Worm (Caenorhabditis elegans) whole organism, late embryonic: Measurements from ENCODE around the gene C45G9.4.

ENCODE experiments used
- ama-1 ChIP-seq: fragments of 150-350 bp; optimal IDR thresholded peaks from 2 replicates; lab custom pipeline; 2014
- ceh-48 ChIP-seq: sonication (generic microtip); optimal IDR thresholded peaks from 2 replicates; lab custom pipeline; 2016; ENCODE audit warnings: missing genetic modification characterization, inconsistent platforms, missing compliant biosample characterization
- fkh-10 ChIP-seq: fragments of 150-350 bp; optimal IDR thresholded peaks from 2 replicates; lab custom pipeline; 2014; ENCODE audit warnings: missing biosample characterization, missing genetic modification reagents, missing genetic modification characterization
- nhr-11 ChIP-seq: fragments of 150-350 bp; optimal IDR thresholded peaks from 2 replicates; lab custom pipeline; 2014; ENCODE audit warnings: missing biosample characterization, missing genetic modification characterization
- zip-5 ChIP-seq: sonication (generic microtip); optimal IDR thresholded peaks from 2 replicates; lab custom pipeline; 2016; ENCODE audit warnings: missing genetic modification characterization, missing compliant biosample characterization

DNA sequence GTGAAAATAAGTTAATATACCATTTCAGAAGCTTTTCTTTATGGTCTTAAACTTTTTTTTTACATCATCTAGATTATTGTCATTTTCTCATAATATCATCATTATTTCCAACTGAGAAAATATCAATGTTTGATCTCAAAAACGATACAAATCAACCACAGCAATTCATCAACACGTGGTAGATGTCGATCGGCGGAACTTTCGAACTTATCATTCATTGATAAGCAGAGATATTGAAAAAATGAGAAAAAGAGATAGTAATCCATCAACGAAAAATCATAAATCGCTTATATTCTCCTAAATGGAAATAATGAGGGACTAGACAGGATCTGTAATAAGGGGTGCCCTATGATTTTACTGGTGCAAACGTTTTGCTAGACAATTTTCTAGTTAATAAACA is 34.2 kb downstream of the C45G9.4 start:
- no peak for TF ChIP-seq ama-1
- TF ChIP-seq ceh-48 (tag; lab: Kevin White, UChicago), result no peak
- TF ChIP-seq nhr-11, result no peak
- no peak for TF ChIP-seq zip-5
- TF ChIP-seq fkh-10 (GFP tag; lab: Kevin White, UChicago), result no peak
